Fruit fly (Drosophila melanogaster) whole organism, embryonic: ENCODE measurements around the gene Eig71Eg.

ENCODE experiments used
- Ada2b ChIP-seq: fragments of 200-800 bp; sonication (Bioruptor generic); IDR thresholded peaks from 2 replicates; pipeline ENCODE4 v1.3.6; 2022; ENCODE audit warnings: missing biosample characterization, missing genetic modification characterization
- Antp ChIP-seq: fragments of 200-800 bp; sonication (Bioruptor generic); optimal IDR thresholded peaks from 3 replicates; lab custom pipeline; 2016; ENCODE audit warnings: missing biosample characterization, missing genetic modification characterization
- C15 ChIP-seq: fragments of 200-800 bp; sonication (Bioruptor generic); IDR thresholded peaks from 3 replicates; pipeline ENCODE4 v1.3.6; 2022; ENCODE audit warnings: missing biosample characterization, missing genetic modification characterization
- CG10147 ChIP-seq: fragments of 200-800 bp; sonication (Bioruptor generic); optimal IDR thresholded peaks from 2 replicates; lab custom pipeline; 2019; ENCODE audit warnings: missing biosample characterization, mild to moderate bottlenecking, missing genetic modification characterization, moderate library complexity
- CG11093 ChIP-seq: fragments of 200-800 bp; sonication (Bioruptor generic); IDR thresholded peaks from 3 replicates; pipeline ENCODE4 v1.3.6; 2022; ENCODE audit warnings: missing biosample characterization, missing genetic modification characterization
- CG11398 ChIP-seq: fragments of 200-800 bp; sonication (Bioruptor generic); optimal IDR thresholded peaks from 2 replicates; lab custom pipeline; 2016; ENCODE audit warnings: missing biosample characterization, missing genetic modification characterization
- CG12071 ChIP-seq: fragments of 200-800 bp; sonication (Bioruptor generic); optimal IDR thresholded peaks from 3 replicates; lab custom pipeline; 2018; ENCODE audit warnings: missing biosample characterization, mild to moderate bottlenecking, missing genetic modification characterization
- CG12391 ChIP-seq: fragments of 200-800 bp; sonication (Bioruptor generic); optimal IDR thresholded peaks from 3 replicates; lab custom pipeline; 2018; ENCODE audit warnings: missing biosample characterization, mild to moderate bottlenecking, missing genetic modification characterization, moderate library complexity
- CG14050 ChIP-seq: fragments of 200-800 bp; sonication (Bioruptor generic); IDR thresholded peaks from 3 replicates; pipeline ENCODE4 v1.3.6; 2022; ENCODE audit warnings: missing biosample characterization, missing genetic modification characterization
- CG14710 ChIP-seq: fragments of 200-800 bp; sonication (Bioruptor generic); optimal IDR thresholded peaks from 3 replicates; lab custom pipeline; 2019; ENCODE audit warnings: missing biosample characterization, mild to moderate bottlenecking, missing genetic modification characterization, moderate library complexity
- CG14860 ChIP-seq: fragments of 200-800 bp; sonication (Bioruptor generic); IDR thresholded peaks from 3 replicates; pipeline ENCODE4 v1.3.6; 2022; ENCODE audit warnings: missing biosample characterization, missing genetic modification characterization; ENCODE audit not compliant: partially characterized antibody
- CG1647 ChIP-seq: fragments of 200-800 bp; sonication (Bioruptor generic); optimal IDR thresholded peaks from 3 replicates; lab custom pipeline; 2016; ENCODE audit warnings: missing biosample characterization, missing genetic modification characterization
- CG16813 ChIP-seq: fragments of 200-800 bp; sonication (Bioruptor generic); IDR thresholded peaks from 3 replicates; pipeline ENCODE4 v1.3.6; 2022; ENCODE audit warnings: missing biosample characterization, missing genetic modification characterization; ENCODE audit not compliant: partially characterized antibody
- CG16815 ChIP-seq: fragments of 200-800 bp; sonication (Bioruptor generic); optimal IDR thresholded peaks from 3 replicates; lab custom pipeline; 2017; ENCODE audit warnings: missing biosample characterization, mild to moderate bottlenecking, missing genetic modification characterization
- CG16863 ChIP-seq: fragments of 200-800 bp; sonication (Bioruptor generic); optimal IDR thresholded peaks from 3 replicates; lab custom pipeline; 2016; ENCODE audit warnings: missing biosample characterization, missing genetic modification characterization
- CG2199 ChIP-seq: fragments of 200-800 bp; sonication (Bioruptor generic); IDR thresholded peaks from 3 replicates; pipeline ENCODE4 v1.3.6; 2022; ENCODE audit warnings: missing biosample characterization, missing genetic modification characterization
- CG3065 ChIP-seq: fragments of 200-800 bp; sonication (Bioruptor generic); optimal IDR thresholded peaks from 2 replicates; lab custom pipeline; 2016; ENCODE audit warnings: missing biosample characterization, missing genetic modification characterization
- CG3163 ChIP-seq: fragments of 200-800 bp; sonication (Bioruptor generic); optimal IDR thresholded peaks from 3 replicates; lab custom pipeline; 2016; ENCODE audit warnings: missing biosample characterization, missing genetic modification characterization
- CG3838 ChIP-seq: fragments of 200-800 bp; sonication (Bioruptor generic); optimal IDR thresholded peaks from 3 replicates; lab custom pipeline; 2016; ENCODE audit warnings: missing biosample characterization, missing genetic modification characterization
- CG5180 ChIP-seq: fragments of 200-800 bp; sonication (Bioruptor generic); optimal IDR thresholded peaks from 3 replicates; lab custom pipeline; 2017; ENCODE audit warnings: missing biosample characterization, missing genetic modification characterization, mild to moderate bottlenecking, moderate library complexity, missing genetic modification reagents
- CG6683 ChIP-seq: fragments of 200-800 bp; sonication (Bioruptor generic); optimal IDR thresholded peaks from 2 replicates; lab custom pipeline; 2017; ENCODE audit warnings: missing biosample characterization, mild to moderate bottlenecking, missing genetic modification characterization, missing genetic modification reagents
- CG6854 ChIP-seq: fragments of 200-800 bp; sonication (Bioruptor generic); optimal IDR thresholded peaks from 3 replicates; lab custom pipeline; 2017; ENCODE audit warnings: missing biosample characterization, mild to moderate bottlenecking, missing genetic modification characterization
- CG7987 ChIP-seq: fragments of 200-800 bp; sonication (Bioruptor generic); optimal IDR thresholded peaks from 2 replicates; lab custom pipeline; 2018; ENCODE audit warnings: missing biosample characterization, mild to moderate bottlenecking, missing genetic modification characterization, moderate library complexity
- Camta ChIP-seq: fragments of 200-800 bp; sonication (Bioruptor generic); optimal IDR thresholded peaks from 2 replicates; lab custom pipeline; 2016; ENCODE audit warnings: missing biosample characterization, missing genetic modification characterization
- Dp ChIP-seq: fragments of 200-800 bp; sonication (Bioruptor generic); optimal IDR thresholded peaks from 2 replicates; lab custom pipeline; 2018; ENCODE audit warnings: missing biosample characterization, mild to moderate bottlenecking, missing genetic modification characterization, moderate library complexity
- Dref ChIP-seq: fragments of 200-800 bp; sonication (Bioruptor generic); IDR thresholded peaks from 2 replicates; pipeline ENCODE4 v1.3.6; 2022; ENCODE audit warnings: missing biosample characterization, missing genetic modification characterization
- H15 ChIP-seq: fragments of 200-800 bp; sonication (Bioruptor generic); IDR thresholded peaks from 3 replicates; pipeline ENCODE4 v1.3.6; 2022; ENCODE audit warnings: missing biosample characterization, missing genetic modification characterization
- Hr39 ChIP-seq: fragments of >200 bp; optimal IDR thresholded peaks from 2 replicates; lab custom pipeline; 2017
- Max ChIP-seq: fragments of 200-800 bp; sonication (Bioruptor generic); optimal IDR thresholded peaks from 2 replicates; lab custom pipeline; 2016; ENCODE audit warnings: missing biosample characterization, mild to moderate bottlenecking, missing genetic modification characterization
- Oaz ChIP-seq: fragments of 200-800 bp; sonication (Bioruptor generic); IDR thresholded peaks from 2 replicates; pipeline ENCODE4 v1.3.6; 2022; ENCODE audit warnings: missing biosample characterization, missing genetic modification characterization
- Rfx ChIP-seq: fragments of 200-800 bp; sonication (Bioruptor generic); IDR thresholded peaks from 2 replicates; pipeline ENCODE4 v1.3.6; 2022; ENCODE audit warnings: missing biosample characterization, missing genetic modification characterization
- YL-1 ChIP-seq: fragments of 200-800 bp; sonication (Bioruptor generic); optimal IDR thresholded peaks from 3 replicates; lab custom pipeline; 2017; ENCODE audit warnings: missing biosample characterization, mild to moderate bottlenecking, missing genetic modification characterization
- ara ChIP-seq: fragments of 200-800 bp; sonication (Bioruptor generic); IDR thresholded peaks from 2 replicates; pipeline ENCODE4 v1.3.6; 2022; ENCODE audit warnings: missing biosample characterization, missing genetic modification characterization
- ato ChIP-seq: fragments of 200-800 bp; sonication (Bioruptor generic); IDR thresholded peaks from 2 replicates; pipeline ENCODE4 v1.3.6; 2022; ENCODE audit warnings: missing biosample characterization, missing genetic modification characterization; ENCODE audit not compliant: partially characterized antibody
- da ChIP-seq: fragments of 200-800 bp; sonication (Bioruptor generic); optimal IDR thresholded peaks from 2 replicates; lab custom pipeline; 2016; ENCODE audit warnings: missing biosample characterization, missing genetic modification characterization
- exex ChIP-seq: fragments of 200-800 bp; sonication (Bioruptor generic); optimal IDR thresholded peaks from 4 replicates; lab custom pipeline; 2018; ENCODE audit warnings: missing biosample characterization, mild to moderate bottlenecking, missing genetic modification characterization, moderate library complexity
- fd64A ChIP-seq: fragments of 200-800 bp; sonication (Bioruptor generic); optimal IDR thresholded peaks from 3 replicates; lab custom pipeline; 2018; ENCODE audit warnings: missing biosample characterization, mild to moderate bottlenecking, missing genetic modification characterization
- gro ChIP-seq: fragments of 200-800 bp; sonication (Bioruptor generic); optimal IDR thresholded peaks from 2 replicates; lab custom pipeline; 2016; ENCODE audit warnings: missing biosample characterization, missing genetic modification characterization
- gsb-n ChIP-seq: fragments of 200-800 bp; sonication (Bioruptor generic); optimal IDR thresholded peaks from 3 replicates; lab custom pipeline; 2018; ENCODE audit warnings: missing biosample characterization, mild to moderate bottlenecking, missing genetic modification characterization
- hth ChIP-seq: fragments of >200 bp; optimal IDR thresholded peaks from 2 replicates; lab custom pipeline; 2017; ENCODE audit warnings: inconsistent platforms
- kah ChIP-seq: fragments of 200-800 bp; sonication (Bioruptor generic); optimal IDR thresholded peaks from 2 replicates; lab custom pipeline; 2018; ENCODE audit warnings: missing biosample characterization, mild to moderate bottlenecking, missing genetic modification characterization
- kay ChIP-seq: fragments of 200-800 bp; sonication (Bioruptor generic); optimal IDR thresholded peaks from 2 replicates; lab custom pipeline; 2016; ENCODE audit warnings: missing biosample characterization, missing genetic modification characterization
- knrl ChIP-seq: fragments of 200-800 bp; sonication (Bioruptor generic); IDR thresholded peaks from 3 replicates; pipeline ENCODE4 v1.3.6; 2022; ENCODE audit warnings: missing biosample characterization, missing genetic modification characterization; ENCODE audit not compliant: partially characterized antibody
- mld ChIP-seq: fragments of 200-800 bp; sonication (Bioruptor generic); IDR thresholded peaks from 3 replicates; pipeline ENCODE4 v1.3.6; 2022; ENCODE audit warnings: missing biosample characterization, missing genetic modification characterization; ENCODE audit not compliant: partially characterized antibody
- nau ChIP-seq: fragments of 200-800 bp; sonication (Bioruptor generic); optimal IDR thresholded peaks from 3 replicates; lab custom pipeline; 2017; ENCODE audit warnings: missing biosample characterization, mild to moderate bottlenecking, missing genetic modification characterization, missing genetic modification reagents
- org-1 ChIP-seq: fragments of 200-800 bp; sonication (Bioruptor generic); optimal IDR thresholded peaks from 2 replicates; lab custom pipeline; 2017; ENCODE audit warnings: missing biosample characterization, missing genetic modification characterization
- pfk ChIP-seq: fragments of 200-800 bp; sonication (Bioruptor generic); optimal IDR thresholded peaks from 2 replicates; lab custom pipeline; 2018; ENCODE audit warnings: missing biosample characterization, mild to moderate bottlenecking, missing genetic modification characterization, moderate library complexity
- rib ChIP-seq: fragments of 200-800 bp; sonication (Bioruptor generic); IDR thresholded peaks from 2 replicates; pipeline ENCODE4 v1.3.6; 2022; ENCODE audit warnings: missing biosample characterization, missing genetic modification characterization
- shn ChIP-seq: fragments of 200-800 bp; sonication (Bioruptor generic); optimal IDR thresholded peaks from 3 replicates; lab custom pipeline; 2016; ENCODE audit warnings: missing biosample characterization, missing genetic modification characterization
- slbo ChIP-seq: fragments of 200-800 bp; sonication (Bioruptor generic); IDR thresholded peaks from 2 replicates; pipeline ENCODE4 v1.3.6; 2022; ENCODE audit warnings: missing biosample characterization, missing genetic modification characterization
- tio ChIP-seq: fragments of 200-800 bp; sonication (Bioruptor generic); optimal IDR thresholded peaks from 2 replicates; lab custom pipeline; 2017; ENCODE audit warnings: missing biosample characterization, missing genetic modification characterization, inconsistent platforms
- vvl ChIP-seq: fragments of 200-800 bp; sonication (Bioruptor generic); IDR thresholded peaks from 2 replicates; pipeline ENCODE4 v1.3.6; 2022; ENCODE audit warnings: missing biosample characterization, missing genetic modification characterization
- wor ChIP-seq: fragments of 200-800 bp; sonication (Bioruptor generic); IDR thresholded peaks from 2 replicates; pipeline ENCODE4 v1.3.6; 2022; ENCODE audit warnings: missing biosample characterization, missing genetic modification characterization

The Eig71Eg gene

dm6 chr3L:15672800-15673199, 15.4 kb downstream of the Eig71Eg start (continued):
- TF ChIP-seq CG16813 (GFP tag; lab: Robert Waterston, UW) (no peak), Ada2b (GFP tag; lab: Robert Waterston, UW) (no peak), nau (GFP tag; lab: Kevin White, UChicago) (no peak), shn (no peak), mld (no peak), CG10147 (GFP tag; lab: Kevin White, UChicago) (no peak), gsb-n (peak; percentile 51), kah (no peak), rib (GFP tag; lab: Robert Waterston, UW) (no peak), CG14050 (GFP tag; lab: Robert Waterston, UW) (no peak), slbo (GFP tag; lab: Robert Waterston, UW) (no peak), CG14710 (tag; lab: Kevin White, UChicago) (peak; percentile 55), CG3065 (GFP tag; lab: Kevin White, UChicago) (no peak), da (GFP tag; lab: Kevin White, UChicago) (no peak), CG7987 (GFP tag; lab: Kevin White, UChicago) (no peak), kay (GFP tag; lab: Kevin White, UChicago) (no peak), fd64A (GFP tag; lab: Kevin White, UChicago) (no peak), CG12391 (peak; percentile 54), H15 (GFP tag; lab: Robert Waterston, UW) (no peak), vvl (GFP tag; lab: Robert Waterston, UW) (no peak), tio (GFP tag; lab: Kevin White, UChicago) (peak; percentile 29), CG5180 (GFP tag; lab: Kevin White, UChicago) (no peak), Antp (no peak), C15 (no peak), CG14860 (GFP tag; lab: Robert Waterston, UW) (no peak), YL-1 (GFP tag; lab: Kevin White, UChicago) (no peak), hth (lab: Kevin White, UChicago) (no peak), CG3838 (GFP tag; lab: Kevin White, UChicago) (no peak), CG12071 (no peak), gro (GFP tag; lab: Kevin White, UChicago) (no peak), ato (GFP tag; lab: Robert Waterston, UW) (no peak), CG1647 (GFP tag; lab: Kevin White, UChicago) (no peak), CG2199 (GFP tag; lab: Robert Waterston, UW) (no peak), exex (tag; lab: Kevin White, UChicago) (no peak), CG16815 (GFP tag; lab: Kevin White, UChicago) (peak; percentile 36), Max (GFP tag; lab: Kevin White, UChicago) (no peak), org-1 (GFP tag; lab: Kevin White, UChicago) (no peak), ara (GFP tag; lab: Robert Waterston, UW) (peak; percentile 50; the same call in 1 of the 2 replicates), CG16863 (GFP tag; lab: Kevin White, UChicago) (no peak), Dref (GFP tag; lab: Robert Waterston, UW) (no peak), Dp (GFP tag; lab: Kevin White, UChicago) (no peak), Oaz (no peak), knrl (no peak), CG6854 (GFP tag; lab: Kevin White, UChicago) (no peak), Camta (GFP tag; lab: Kevin White, UChicago) (no peak), Hr39 (no peak), pfk (no peak), CG3163 (no peak), CG11093 (GFP tag; lab: Robert Waterston, UW) (no peak), wor (GFP tag; lab: Robert Waterston, UW) (no peak), CG6683 (GFP tag; lab: Kevin White, UChicago) (no peak), CG11398 (GFP tag; lab: Kevin White, UChicago) (no peak), Rfx (GFP tag; lab: Robert Waterston, UW) (no peak)
